Worm (Caenorhabditis elegans): ENCODE measurements around the gene F45D11.7.

- TF ChIP-seq ceh-30 (tag; optimal IDR thresholded peaks at IDR 0.05) (no peak), dmd-4 (tag; optimal IDR thresholded peaks at IDR 0.05; ENCODE audit: borderline replicate concordance) (no peak), ahr-1 (tag; optimal IDR thresholded peaks at IDR 0.05) (no peak), tbx-2 (tag; optimal IDR thresholded peaks at IDR 0.05) (no peak), ama-1 (optimal IDR thresholded peaks at IDR 0.05) (no peak), fkh-10 (GFP tag; optimal IDR thresholded peaks at IDR 0.05) (no peak), pax-1 (tag; optimal IDR thresholded peaks at IDR 0.05) (no peak), elt-2 (tag; optimal IDR thresholded peaks at IDR 0.05) (no peak), ceh-2 (tag; optimal IDR thresholded peaks at IDR 0.05) (no peak), pha-4 (tag; optimal IDR thresholded peaks at IDR 0.05) (no peak), hlh-8 (tag; optimal IDR thresholded peaks at IDR 0.05) (no peak)
Measured at ce11 chrII:991300-991699, 3.0 kb upstream of the F45D11.7 start, which contains the start of gene fbxc-42.
